Fruit fly (Drosophila melanogaster) whole organism, embryonic: ENCODE results near the gene Ndfip.

Experiments used
- Adf1 ChIP-seq: fragments of 200-800 bp; sonication (Bioruptor generic); IDR thresholded peaks from 2 replicates; pipeline ENCODE4 v1.3.6; 2022; ENCODE audit warnings: missing biosample characterization, missing genetic modification characterization
- Aef1 ChIP-seq: fragments of 200-800 bp; sonication (Bioruptor generic); IDR thresholded peaks from 3 replicates; pipeline ENCODE4 v1.3.6; 2022; ENCODE audit warnings: missing biosample characterization, missing genetic modification characterization
- Asciz ChIP-seq: fragments of 200-800 bp; sonication (Bioruptor generic); optimal IDR thresholded peaks from 2 replicates; lab custom pipeline; 2017; ENCODE audit warnings: missing biosample characterization, mild to moderate bottlenecking, missing genetic modification characterization, missing genetic modification reagents
- Atf6 ChIP-seq: fragments of 200-800 bp; sonication (Bioruptor generic); IDR thresholded peaks from 2 replicates; pipeline ENCODE4 v1.3.6; 2022; ENCODE audit warnings: missing biosample characterization, missing genetic modification characterization
- B-H1 ChIP-seq: fragments of 200-800 bp; sonication (Bioruptor generic); IDR thresholded peaks from 3 replicates; pipeline ENCODE4 v1.3.6; 2022; ENCODE audit warnings: missing biosample characterization, missing genetic modification characterization
- BtbVII ChIP-seq: fragments of 200-800 bp; sonication (Bioruptor generic); optimal IDR thresholded peaks from 3 replicates; lab custom pipeline; 2017; ENCODE audit warnings: missing biosample characterization, mild to moderate bottlenecking, missing genetic modification characterization
- CG10274 ChIP-seq: fragments of 200-800 bp; sonication (Bioruptor generic); optimal IDR thresholded peaks from 3 replicates; lab custom pipeline; 2017; ENCODE audit warnings: missing biosample characterization, mild to moderate bottlenecking, missing genetic modification characterization
- CG10543 ChIP-seq: fragments of 200-800 bp; sonication (Bioruptor generic); optimal IDR thresholded peaks from 3 replicates; lab custom pipeline; 2017; ENCODE audit warnings: missing biosample characterization, mild to moderate bottlenecking, missing genetic modification characterization, moderate library complexity
- CG12659 ChIP-seq: fragments of 200-800 bp; sonication (Bioruptor generic); optimal IDR thresholded peaks from 3 replicates; lab custom pipeline; 2017; ENCODE audit warnings: mild to moderate bottlenecking, missing biosample characterization, missing genetic modification reagents, missing genetic modification characterization
- CG15269 ChIP-seq: fragments of 200-800 bp; sonication (Bioruptor generic); optimal IDR thresholded peaks from 2 replicates; lab custom pipeline; 2018; ENCODE audit warnings: missing biosample characterization, mild to moderate bottlenecking, missing genetic modification characterization, moderate library complexity
- CG17385 ChIP-seq: fragments of 200-800 bp; sonication (Bioruptor generic); optimal IDR thresholded peaks from 3 replicates; lab custom pipeline; 2018; ENCODE audit warnings: missing biosample characterization, mild to moderate bottlenecking, missing genetic modification characterization
- CG17802 ChIP-seq: fragments of 200-800 bp; sonication (Bioruptor generic); optimal IDR thresholded peaks from 2 replicates; lab custom pipeline; 2018; ENCODE audit warnings: missing biosample characterization, mild to moderate bottlenecking, missing genetic modification characterization, moderate library complexity
- CG2712 ChIP-seq: fragments of 200-800 bp; optimal IDR thresholded peaks from 3 replicates; lab custom pipeline; 2019; ENCODE audit warnings: missing biosample characterization, mild to moderate bottlenecking, missing genetic modification characterization, moderate library complexity
- CG34376 ChIP-seq: fragments of 200-800 bp; sonication (Bioruptor generic); optimal IDR thresholded peaks from 2 replicates; lab custom pipeline; 2018; ENCODE audit warnings: missing biosample characterization, mild to moderate bottlenecking, missing genetic modification characterization
- CG3847 ChIP-seq: fragments of 200-800 bp; sonication (Bioruptor generic); IDR thresholded peaks from 2 replicates; pipeline ENCODE4 v1.3.6; 2022; ENCODE audit warnings: missing biosample characterization, missing genetic modification characterization
- CG4328 ChIP-seq: fragments of 200-800 bp; sonication (Bioruptor generic); optimal IDR thresholded peaks from 3 replicates; lab custom pipeline; 2017; ENCODE audit warnings: missing biosample characterization, missing genetic modification reagents, missing genetic modification characterization
- CG4360 ChIP-seq: fragments of 200-800 bp; sonication (Bioruptor generic); IDR thresholded peaks from 2 replicates; pipeline ENCODE4 v1.3.6; 2022; ENCODE audit warnings: missing biosample characterization, missing genetic modification characterization
- CG4820 ChIP-seq: fragments of 200-800 bp; sonication (Bioruptor generic); optimal IDR thresholded peaks from 3 replicates; lab custom pipeline; 2016; ENCODE audit warnings: missing biosample characterization, missing genetic modification characterization
- CG6175 ChIP-seq: fragments of 200-800 bp; sonication (Bioruptor generic); IDR thresholded peaks from 3 replicates; pipeline ENCODE4 v1.3.6; 2022; ENCODE audit warnings: missing biosample characterization, missing genetic modification characterization
- CG6854 ChIP-seq: fragments of 200-800 bp; sonication (Bioruptor generic); optimal IDR thresholded peaks from 3 replicates; lab custom pipeline; 2017; ENCODE audit warnings: missing biosample characterization, mild to moderate bottlenecking, missing genetic modification characterization
- CG7372 ChIP-seq: fragments of 200-800 bp; sonication (Bioruptor generic); IDR thresholded peaks from 2 replicates; pipeline ENCODE4 v1.3.6; 2022; ENCODE audit warnings: missing biosample characterization, missing genetic modification characterization
- CG8089 ChIP-seq: fragments of 200-800 bp; sonication (Bioruptor generic); optimal IDR thresholded peaks from 3 replicates; lab custom pipeline; 2016; ENCODE audit warnings: missing biosample characterization, missing genetic modification characterization
- CG8478 ChIP-seq: fragments of >200 bp; optimal IDR thresholded peaks from 2 replicates; lab custom pipeline; 2018
- Drgx ChIP-seq: fragments of 200-800 bp; sonication (Bioruptor generic); IDR thresholded peaks from 2 replicates; pipeline ENCODE4 v1.3.6; 2022; ENCODE audit warnings: missing biosample characterization, missing genetic modification characterization
- Hand ChIP-seq: fragments of 200-800 bp; sonication (Bioruptor generic); optimal IDR thresholded peaks from 2 replicates; lab custom pipeline; 2017; ENCODE audit warnings: mild to moderate bottlenecking, missing biosample characterization, missing genetic modification reagents, missing genetic modification characterization
- Med ChIP-seq: fragments of 200-800 bp; sonication (Bioruptor generic); peaks from one replicate; lab custom pipeline; 2016; ENCODE audit warnings: missing biosample characterization, missing genetic modification characterization, mild to moderate bottlenecking, inconsistent platforms, moderate library complexity
- Meics ChIP-seq: fragments of 200-800 bp; sonication (Bioruptor generic); optimal IDR thresholded peaks from 2 replicates; lab custom pipeline; 2017; ENCODE audit warnings: missing biosample characterization, mild to moderate bottlenecking, missing genetic modification characterization
- NfI ChIP-seq: fragments of 200-800 bp; sonication (Bioruptor generic); optimal IDR thresholded peaks from 3 replicates; lab custom pipeline; 2018; ENCODE audit warnings: missing biosample characterization, mild to moderate bottlenecking, missing genetic modification characterization, moderate library complexity
- TFAM ChIP-seq: fragments of 200-800 bp; sonication (Bioruptor generic); optimal IDR thresholded peaks from 2 replicates; lab custom pipeline; 2017; ENCODE audit warnings: missing biosample characterization, missing genetic modification characterization, inconsistent platforms
- abd-A ChIP-seq: fragments of 200-800 bp; sonication (Bioruptor generic); optimal IDR thresholded peaks from 3 replicates; lab custom pipeline; 2019; ENCODE audit warnings: missing biosample characterization, mild to moderate bottlenecking, missing genetic modification characterization, moderate library complexity
- bab2 ChIP-seq: fragments of 200-800 bp; sonication (Bioruptor generic); optimal IDR thresholded peaks from 2 replicates; lab custom pipeline; 2016; ENCODE audit warnings: missing biosample characterization, missing genetic modification characterization
- caup ChIP-seq: fragments of 200-800 bp; sonication (Bioruptor generic); optimal IDR thresholded peaks from 3 replicates; lab custom pipeline; 2017; ENCODE audit warnings: missing biosample characterization, mild to moderate bottlenecking, missing genetic modification characterization, moderate library complexity; ENCODE audit not compliant: severe bottlenecking
- chinmo ChIP-seq: fragments of 200-800 bp; sonication (Bioruptor generic); IDR thresholded peaks from 4 replicates; pipeline ENCODE4 v1.3.6; 2022; ENCODE audit warnings: missing biosample characterization, missing genetic modification characterization; ENCODE audit not compliant: partially characterized antibody
- dati ChIP-seq: fragments of 200-800 bp; sonication (Bioruptor generic); IDR thresholded peaks from 2 replicates; pipeline ENCODE4 v1.3.6; 2022; ENCODE audit warnings: missing biosample characterization, missing genetic modification characterization
- dimm ChIP-seq: fragments of 200-800 bp; sonication (Bioruptor generic); IDR thresholded peaks from 2 replicates; pipeline ENCODE4 v1.3.6; 2022; ENCODE audit warnings: missing biosample characterization, missing genetic modification characterization
- dmrt11E ChIP-seq: fragments of 200-800 bp; sonication (Bioruptor generic); optimal IDR thresholded peaks from 3 replicates; lab custom pipeline; 2018; ENCODE audit warnings: missing biosample characterization, mild to moderate bottlenecking, missing genetic modification characterization, moderate library complexity
- en ChIP-seq: fragments of 200-800 bp; sonication (Bioruptor generic); optimal IDR thresholded peaks from 2 replicates; lab custom pipeline; 2016; ENCODE audit warnings: missing biosample characterization, missing genetic modification characterization
- fd102C ChIP-seq: fragments of 200-800 bp; sonication (Bioruptor generic); optimal IDR thresholded peaks from 2 replicates; lab custom pipeline; 2018; ENCODE audit warnings: missing biosample characterization, mild to moderate bottlenecking, missing genetic modification characterization, moderate library complexity
- ftz-f1 ChIP-seq: fragments of 200-800 bp; sonication (Bioruptor generic); optimal IDR thresholded peaks from 2 replicates; lab custom pipeline; 2016; ENCODE audit warnings: missing biosample characterization, missing genetic modification characterization
- jumu ChIP-seq: fragments of 200-800 bp; sonication (Bioruptor generic); optimal IDR thresholded peaks from 3 replicates; lab custom pipeline; 2016; ENCODE audit warnings: missing biosample characterization, missing genetic modification characterization
- ken ChIP-seq: fragments of 200-800 bp; sonication (Bioruptor generic); IDR thresholded peaks from 3 replicates; pipeline ENCODE4 v1.3.6; 2022; ENCODE audit warnings: missing biosample characterization, missing genetic modification characterization
- slp2 ChIP-seq: fragments of 200-800 bp; sonication (Bioruptor generic); optimal IDR thresholded peaks from 2 replicates; lab custom pipeline; 2016; ENCODE audit warnings: missing biosample characterization, missing genetic modification characterization
- sna ChIP-seq: fragments of 200-800 bp; sonication (Bioruptor generic); IDR thresholded peaks from 2 replicates; pipeline ENCODE4 v1.3.6; 2022; ENCODE audit warnings: missing biosample characterization, missing genetic modification characterization; ENCODE audit not compliant: partially characterized antibody
- ssp ChIP-seq: fragments of 200-800 bp; sonication (Bioruptor generic); IDR thresholded peaks from 2 replicates; pipeline ENCODE4 v1.3.6; 2022; ENCODE audit warnings: missing biosample characterization, missing genetic modification characterization
- tio ChIP-seq: fragments of 200-800 bp; sonication (Bioruptor generic); optimal IDR thresholded peaks from 2 replicates; lab custom pipeline; 2017; ENCODE audit warnings: missing biosample characterization, missing genetic modification characterization, inconsistent platforms
- unc-4 ChIP-seq: fragments of 200-800 bp; sonication (Bioruptor generic); IDR thresholded peaks from 2 replicates; pipeline ENCODE4 v1.3.6; 2022; ENCODE audit warnings: missing biosample characterization, missing genetic modification characterization; ENCODE audit not compliant: partially characterized antibody
- wek ChIP-seq: fragments of 200-800 bp; sonication (Bioruptor generic); optimal IDR thresholded peaks from 3 replicates; lab custom pipeline; 2018; ENCODE audit warnings: missing biosample characterization, mild to moderate bottlenecking, missing genetic modification characterization, moderate library complexity
- zen ChIP-seq: fragments of 200-800 bp; sonication (Bioruptor generic); optimal IDR thresholded peaks from 3 replicates; lab custom pipeline; 2018; ENCODE audit warnings: missing biosample characterization, mild to moderate bottlenecking, missing genetic modification characterization, moderate library complexity

Gene Ndfip

DNA sequence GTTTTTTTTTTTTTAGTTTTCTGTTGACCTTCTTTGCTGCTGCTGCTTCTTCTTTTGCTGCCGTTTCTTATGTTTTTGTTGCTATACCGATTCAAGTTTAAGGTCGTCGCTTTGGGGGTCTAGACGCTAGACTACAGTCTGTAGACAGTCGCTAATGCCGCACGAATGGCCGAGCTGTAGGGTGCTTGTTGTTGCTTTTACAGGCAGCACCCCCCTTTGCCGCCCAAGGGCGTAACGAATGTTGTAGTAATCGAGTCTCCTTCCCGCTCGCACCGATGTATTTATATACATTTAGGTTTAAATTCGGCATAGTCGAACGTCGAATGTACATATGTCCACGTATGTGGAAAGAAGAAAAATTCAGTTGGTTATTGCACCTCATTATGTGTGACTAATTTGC lies 49.2 kb downstream of the Ndfip start (continued):
- TF ChIP-seq CG17385 (peak; percentile 11), Hand (no peak), CG34376 (GFP tag; lab: Kevin White, UChicago) (no peak), dimm (GFP tag; lab: Robert Waterston, UW) (no peak), fd102C (no peak), Atf6 (GFP tag; lab: Robert Waterston, UW) (0 out of 2 replicates have a peak, but pooled peaks have one; percentile 13), sna (GFP tag; lab: Robert Waterston, UW) (no peak), ken (GFP tag; lab: Robert Waterston, UW) (no peak), TFAM (GFP tag; lab: Kevin White, UChicago) (no peak), chinmo (peak; percentile 84; the same call in 3 of the 4 replicates), abd-A (tag; lab: Kevin White, UChicago) (no peak), CG15269 (peak; percentile 49), CG3847 (0 out of 2 replicates have a peak, but pooled peaks have one; percentile 13), CG17802 (tag; lab: Kevin White, UChicago) (no peak), Aef1 (GFP tag; lab: Robert Waterston, UW) (peak; percentile 44; the same call in 1 of the 3 replicates), CG6854 (no peak), B-H1 (GFP tag; lab: Robert Waterston, UW) (no peak), caup (GFP tag; lab: Kevin White, UChicago) (no peak), CG12659 (no peak), Med (GFP tag; lab: Kevin White, UChicago) (peak; percentile 11), en (no peak), CG10274 (peak; percentile 21), jumu (no peak), ftz-f1 (GFP tag; lab: Kevin White, UChicago) (peak; percentile 92)

DNA sequence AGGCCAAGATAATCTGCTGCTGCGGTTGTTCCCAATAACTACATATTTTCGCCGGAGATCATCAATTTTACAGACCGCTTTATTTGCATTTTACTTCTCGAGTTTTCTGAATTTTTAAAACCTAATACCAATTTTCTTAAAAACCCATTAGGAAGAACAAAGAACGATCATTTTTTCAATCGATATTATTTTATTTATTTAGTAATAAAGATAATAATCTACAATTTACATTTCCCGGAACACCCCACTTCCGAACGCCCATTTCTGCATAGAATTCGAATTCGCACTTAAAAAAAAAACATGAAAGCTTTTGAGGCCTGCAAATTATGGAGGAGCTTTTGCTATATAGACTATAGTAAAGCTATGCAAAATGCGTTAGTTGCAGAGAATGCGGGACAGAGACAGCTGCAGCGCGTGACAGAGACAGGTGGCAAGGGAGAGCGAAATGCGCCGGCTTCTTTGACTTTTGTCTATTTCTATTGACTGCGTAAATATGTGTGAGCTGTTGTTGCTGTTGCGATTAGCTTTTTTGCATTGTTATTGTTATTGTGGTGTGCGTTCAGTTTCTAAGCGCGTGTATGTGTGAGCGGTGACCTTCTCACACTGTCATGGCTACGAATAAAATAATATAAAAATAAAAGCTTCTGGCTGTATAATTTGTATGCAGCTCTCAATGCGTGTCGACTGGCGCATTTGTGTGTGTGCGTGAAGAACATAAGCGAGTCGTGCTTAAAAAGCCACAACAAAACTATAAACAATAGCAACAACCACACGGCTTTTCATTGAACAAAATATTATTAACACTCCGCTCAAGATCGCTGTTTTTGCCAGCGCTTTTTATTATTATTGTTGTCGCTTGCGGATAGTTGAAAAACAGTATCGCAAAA lies 50.3 kb downstream of the Ndfip start:
- TF ChIP-seq zen (tag; lab: Kevin White, UChicago) = no peak
- no peak for TF ChIP-seq slp2 (GFP tag; lab: Kevin White, UChicago)
- no peak for TF ChIP-seq Adf1 (GFP tag; lab: Robert Waterston, UW)
- no peak for TF ChIP-seq sna (GFP tag; lab: Robert Waterston, UW)
- no peak for TF ChIP-seq BtbVII (GFP tag; lab: Kevin White, UChicago)
- no peak for TF ChIP-seq NfI (GFP tag; lab: Kevin White, UChicago)
- TF ChIP-seq ftz-f1 (GFP tag; lab: Kevin White, UChicago) = peak; percentile 24
- TF ChIP-seq CG6175 (GFP tag; lab: Robert Waterston, UW) = no peak
- TF ChIP-seq CG15269 = peak; percentile 7
- TF ChIP-seq bab2 (GFP tag; lab: Kevin White, UChicago) = no peak
- TF ChIP-seq CG7372 = no peak
- TF ChIP-seq unc-4 (GFP tag; lab: Robert Waterston, UW) = no peak
- TF ChIP-seq CG2712 (tag; lab: Kevin White, UChicago) = no peak
- no peak for TF ChIP-seq CG3847
- TF ChIP-seq CG8478 (lab: Kevin White, UChicago) = no peak
- TF ChIP-seq dati (GFP tag; lab: Robert Waterston, UW) = no peak
- no peak for TF ChIP-seq CG4820 (GFP tag; lab: Kevin White, UChicago)
- TF ChIP-seq Asciz (GFP tag; lab: Kevin White, UChicago) = no peak
- peak; percentile 75 for TF ChIP-seq Drgx (GFP tag; lab: Robert Waterston, UW)
- TF ChIP-seq Meics (GFP tag; lab: Kevin White, UChicago) = no peak
- TF ChIP-seq jumu = no peak
- TF ChIP-seq ssp (GFP tag; lab: Robert Waterston, UW) = no peak
- no peak for TF ChIP-seq CG8089 (GFP tag; lab: Kevin White, UChicago)
- TF ChIP-seq CG4360 (GFP tag; lab: Robert Waterston, UW) = no peak
- TF ChIP-seq CG10543 = no peak
- no peak for TF ChIP-seq wek
- no peak for TF ChIP-seq CG4328 (GFP tag; lab: Kevin White, UChicago)
- no peak for TF ChIP-seq tio (GFP tag; lab: Kevin White, UChicago)
- TF ChIP-seq dmrt11E (tag; lab: Kevin White, UChicago) = no peak
